Worm (Caenorhabditis elegans) whole organism, L4 larva: ENCODE data around the gene srd-50.

Source experiments
- D1046.2 ChIP-seq: fragments of 200-800 bp; sonication (Bioruptor generic); IDR thresholded peaks from 2 replicates; pipeline ENCODE4 v1.3.6; 2022; ENCODE audit warnings: missing genetic modification characterization, missing compliant biosample characterization
- F44E2.7 ChIP-seq: fragments of 200-800 bp; sonication (Bioruptor generic); IDR thresholded peaks from 2 replicates; pipeline ENCODE4 v2.1.2; 2022; ENCODE audit warnings: missing genetic modification characterization, missing compliant biosample characterization
- F49E8.2 ChIP-seq: sonication (generic microtip); optimal IDR thresholded peaks from 2 replicates; lab custom pipeline; 2016; ENCODE audit warnings: missing compliant biosample characterization, mild to moderate bottlenecking, missing genetic modification characterization, borderline replicate concordance
- T20F7.1 ChIP-seq: fragments of 200-800 bp; sonication (Bioruptor generic); optimal IDR thresholded peaks from 2 replicates; lab custom pipeline; 2018; ENCODE audit warnings: mild to moderate bottlenecking, missing genetic modification characterization, missing compliant biosample characterization
- T26A8.4 ChIP-seq: fragments of 200-800 bp; sonication (Bioruptor generic); IDR thresholded peaks from 2 replicates; pipeline ENCODE4 v1.3.6; 2022; ENCODE audit warnings: missing genetic modification characterization, missing compliant biosample characterization
- Y75B8A.6 ChIP-seq: fragments of 200-800 bp; sonication (Bioruptor generic); IDR thresholded peaks from 2 replicates; pipeline ENCODE4 v1.3.6; 2022; ENCODE audit warnings: missing genetic modification reagents, missing genetic modification characterization, missing compliant biosample characterization
- ZK337.2 ChIP-seq: fragments of 200-800 bp; sonication (Bioruptor generic); IDR thresholded peaks from 2 replicates; pipeline ENCODE4 v1.3.6; 2022; ENCODE audit warnings: missing genetic modification reagents, missing genetic modification characterization, missing compliant biosample characterization
- ZK546.5 ChIP-seq, 2 experiments: sonication (generic microtip); optimal IDR thresholded peaks; 2 replicates each; lab custom pipeline; 2017; ENCODE audit warnings: missing biosample characterization in 2 of 2, missing genetic modification characterization in 2 of 2
- aha-1 ChIP-seq: fragments of 150-350 bp; peaks from one replicate; lab custom pipeline; 2014; ENCODE audit warnings: missing biosample characterization, missing genetic modification characterization
- ceh-20 ChIP-seq: fragments of 200-800 bp; sonication (Bioruptor generic); IDR thresholded peaks from 2 replicates; pipeline ENCODE4 v1.3.6; 2022; ENCODE audit warnings: missing genetic modification reagents, missing genetic modification characterization, missing compliant biosample characterization
- ceh-32 ChIP-seq: sonication (generic microtip); optimal IDR thresholded peaks from 2 replicates; lab custom pipeline; 2016; ENCODE audit warnings: mild to moderate bottlenecking, missing genetic modification characterization, missing compliant biosample characterization; ENCODE audit not compliant: poor library complexity
- ceh-44 ChIP-seq: fragments of 200-800 bp; sonication (Bioruptor generic); IDR thresholded peaks from 2 replicates; pipeline ENCODE4 v1.3.6; 2022; ENCODE audit warnings: missing genetic modification reagents, missing genetic modification characterization, missing compliant biosample characterization
- ceh-82 ChIP-seq: sonication (generic microtip); optimal IDR thresholded peaks from 2 replicates; lab custom pipeline; 2017; ENCODE audit warnings: missing biosample characterization, missing genetic modification characterization
- daf-16 ChIP-seq, 3 experiments: sonication (generic microtip); optimal IDR thresholded peaks; 2 replicates each; lab custom pipeline; 2016 to 2017; ENCODE audit warnings: missing genetic modification characterization in 3 of 3, missing genetic modification reagents in 3 of 3, mild to moderate bottlenecking in 2 of 3, missing compliant biosample characterization in 2 of 3, missing biosample characterization in 1 of 3, moderate library complexity in 1 of 3
- dmd-8 ChIP-seq: fragments of 200-800 bp; sonication (Bioruptor generic); IDR thresholded peaks from 2 replicates; pipeline ENCODE4 v1.3.6; 2022; ENCODE audit warnings: missing genetic modification characterization, missing compliant biosample characterization
- dpl-1 ChIP-seq: fragments of 150-350 bp; optimal IDR thresholded peaks from 2 replicates; lab custom pipeline; 2014; ENCODE audit warnings: missing biosample characterization, missing genetic modification reagents, missing genetic modification characterization
- dve-1 ChIP-seq: sonication (generic microtip); optimal IDR thresholded peaks from 2 replicates; lab custom pipeline; 2017; ENCODE audit warnings: antibody characterized with exemption, mild to moderate bottlenecking, missing genetic modification characterization, missing compliant biosample characterization; ENCODE audit not compliant: insufficient read depth
- egl-43 ChIP-seq: fragments of 200-800 bp; sonication (Bioruptor generic); IDR thresholded peaks from 2 replicates; pipeline ENCODE4 v1.3.6; 2022; ENCODE audit warnings: missing genetic modification reagents, missing genetic modification characterization, missing compliant biosample characterization
- fos-1 ChIP-seq: fragments of 150-350 bp; optimal IDR thresholded peaks from 2 replicates; lab custom pipeline; 2014; ENCODE audit warnings: missing biosample characterization, missing genetic modification characterization
- hlh-30 ChIP-seq: sonication (generic microtip); optimal IDR thresholded peaks from 2 replicates; lab custom pipeline; 2017; ENCODE audit warnings: antibody characterized with exemption, mild to moderate bottlenecking, missing genetic modification characterization, missing compliant biosample characterization; ENCODE audit not compliant: insufficient read depth
- hmg-1.1 ChIP-seq: fragments of 200-800 bp; sonication (Bioruptor generic); IDR thresholded peaks from 2 replicates; pipeline ENCODE4 v1.3.6; 2022; ENCODE audit warnings: missing genetic modification reagents, missing genetic modification characterization, missing compliant biosample characterization
- lim-7 ChIP-seq: fragments of 200-800 bp; sonication (Bioruptor generic); IDR thresholded peaks from 2 replicates; pipeline ENCODE4 v1.3.6; 2022; ENCODE audit warnings: missing genetic modification characterization, missing compliant biosample characterization
- lin-1 ChIP-seq: fragments of 200-800 bp; sonication (Bioruptor generic); IDR thresholded peaks from 2 replicates; pipeline ENCODE4 v1.3.6; 2022; ENCODE audit warnings: missing genetic modification reagents, missing genetic modification characterization, missing compliant biosample characterization
- lin-38 ChIP-seq: fragments of 200-800 bp; sonication (Bioruptor generic); IDR thresholded peaks from 2 replicates; pipeline ENCODE4 v1.3.6; 2022; ENCODE audit warnings: missing genetic modification reagents, missing genetic modification characterization, missing compliant biosample characterization
- lin-39 ChIP-seq: fragments of 150-350 bp; optimal IDR thresholded peaks from 2 replicates; lab custom pipeline; 2014; ENCODE audit warnings: missing biosample characterization, missing genetic modification reagents, missing genetic modification characterization
- lir-3 ChIP-seq: sonication (generic microtip); optimal IDR thresholded peaks from 2 replicates; lab custom pipeline; 2016; ENCODE audit warnings: mild to moderate bottlenecking, missing genetic modification characterization, missing compliant biosample characterization
- madf-5 ChIP-seq, 2 experiments: fragments of 200-800 bp; sonication (Bioruptor generic); IDR thresholded peaks; 2 replicates each; pipeline ENCODE4 v1.3.6; 2022; ENCODE audit warnings: missing compliant biosample characterization in 2 of 2, missing genetic modification characterization in 2 of 2
- nhr-10 ChIP-seq: fragments of 150-350 bp; optimal IDR thresholded peaks from 2 replicates; lab custom pipeline; 2014; ENCODE audit warnings: missing biosample characterization, missing genetic modification characterization
- nhr-102 ChIP-seq: sonication (generic microtip); optimal IDR thresholded peaks from 2 replicates; lab custom pipeline; 2016; ENCODE audit warnings: mild to moderate bottlenecking, missing genetic modification characterization, moderate library complexity, missing compliant biosample characterization
- nhr-11 ChIP-seq: fragments of 150-350 bp; optimal IDR thresholded peaks from 2 replicates; lab custom pipeline; 2014; ENCODE audit warnings: missing biosample characterization, missing genetic modification characterization
- nhr-28 ChIP-seq: fragments of 150-350 bp; optimal IDR thresholded peaks from 2 replicates; lab custom pipeline; 2014; ENCODE audit warnings: missing biosample characterization, missing genetic modification characterization
- nhr-77 ChIP-seq: fragments of 150-350 bp; optimal IDR thresholded peaks from 2 replicates; lab custom pipeline; 2014; ENCODE audit warnings: missing biosample characterization, missing genetic modification characterization
- pqm-1 ChIP-seq: sonication (generic microtip); optimal IDR thresholded peaks from 2 replicates; lab custom pipeline; 2017; ENCODE audit warnings: missing biosample characterization, missing genetic modification characterization
- sdz-12 ChIP-seq: fragments of 200-800 bp; sonication (Bioruptor generic); optimal IDR thresholded peaks from 2 replicates; lab custom pipeline; 2018; ENCODE audit warnings: mild to moderate bottlenecking, missing genetic modification characterization, missing compliant biosample characterization
- skn-1 ChIP-seq: fragments of 150-350 bp; optimal IDR thresholded peaks from 2 replicates; lab custom pipeline; 2014; ENCODE audit warnings: missing biosample characterization, missing genetic modification characterization
- snpc-1.2 ChIP-seq: fragments of 200-800 bp; sonication (Bioruptor generic); IDR thresholded peaks from 2 replicates; pipeline ENCODE4 v1.3.6; 2022; ENCODE audit warnings: missing genetic modification reagents, missing genetic modification characterization, missing compliant biosample characterization
- snpc-4 ChIP-seq: fragments of 150-350 bp; optimal IDR thresholded peaks from 2 replicates; lab custom pipeline; 2014; ENCODE audit warnings: missing biosample characterization, missing genetic modification characterization
- spr-1 ChIP-seq: sonication (generic microtip); optimal IDR thresholded peaks from 2 replicates; lab custom pipeline; 2016; ENCODE audit warnings: mild to moderate bottlenecking, missing genetic modification characterization, missing compliant biosample characterization
- spr-3 ChIP-seq: fragments of 200-800 bp; sonication (Bioruptor generic); optimal IDR thresholded peaks from 2 replicates; lab custom pipeline; 2018; ENCODE audit warnings: mild to moderate bottlenecking, missing genetic modification characterization, missing compliant biosample characterization
- unc-130 ChIP-seq: sonication (generic microtip); optimal IDR thresholded peaks from 2 replicates; lab custom pipeline; 2016; ENCODE audit warnings: missing genetic modification reagents, missing genetic modification characterization, missing compliant biosample characterization
- vab-7 ChIP-seq: fragments of 200-800 bp; sonication (Bioruptor generic); IDR thresholded peaks from 2 replicates; pipeline ENCODE4 v1.3.6; 2022; ENCODE audit warnings: missing genetic modification reagents, missing genetic modification characterization, missing compliant biosample characterization
- zag-1 ChIP-seq: fragments of 150-350 bp; optimal IDR thresholded peaks from 2 replicates; lab custom pipeline; 2014; ENCODE audit warnings: missing biosample characterization, missing genetic modification characterization
- zfp-3 ChIP-seq: fragments of 200-800 bp; sonication (Bioruptor generic); conservative IDR thresholded peaks from 2 replicates; pipeline ENCODE4 v1.3.6; 2022; ENCODE audit warnings: missing genetic modification reagents, missing genetic modification characterization, missing compliant biosample characterization
- zip-11 ChIP-seq: fragments of 200-800 bp; sonication (Bioruptor generic); IDR thresholded peaks from 2 replicates; pipeline ENCODE4 v1.3.6; 2022; ENCODE audit warnings: missing genetic modification characterization, missing compliant biosample characterization
- ztf-11 ChIP-seq: fragments of 150-350 bp; optimal IDR thresholded peaks from 2 replicates; lab custom pipeline; 2014; ENCODE audit warnings: missing biosample characterization, missing genetic modification characterization

The srd-50 gene

DNA sequence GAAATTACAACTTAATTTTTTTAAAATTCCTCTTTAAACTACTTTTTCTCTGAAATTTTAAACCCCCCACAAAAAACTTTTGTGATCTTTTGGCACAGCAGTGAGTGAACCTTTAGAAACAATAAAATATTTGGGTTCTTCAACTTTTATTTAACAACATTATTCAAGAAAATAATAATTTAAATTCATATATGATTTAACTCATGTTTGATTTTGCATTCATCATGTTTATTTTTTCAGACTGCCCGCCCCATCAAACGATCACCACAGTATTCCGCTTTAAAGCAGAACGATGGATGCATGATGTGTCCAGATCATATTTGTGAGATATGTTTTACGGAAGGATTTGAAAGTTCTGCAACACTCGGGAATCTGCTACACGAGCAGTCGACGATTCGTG lies 35.2 kb downstream of the srd-50 start, which contains the start of gene set-8:
Gene set-8 (plus strand): TSS at position 301 of the 400 bp plus-strand sequence.
- no peak for TF ChIP-seq zip-11 (GFP tag; lab: Robert Waterston, UW)
- no peak for TF ChIP-seq F44E2.7 (GFP tag; lab: Robert Waterston, UW)
- TF ChIP-seq hmg-1.1 (GFP tag; lab: Robert Waterston, UW): no peak
- no peak for TF ChIP-seq nhr-77
- no peak for TF ChIP-seq spr-1 (tag; lab: Kevin White, UChicago)
- no peak for TF ChIP-seq zfp-3 (GFP tag; lab: Robert Waterston, UW)
- no peak for TF ChIP-seq nhr-11 (tag; lab: Kevin White, UChicago)
- TF ChIP-seq ceh-20: no peak
- TF ChIP-seq T20F7.1 (GFP tag; lab: Kevin White, UChicago): no peak
- TF ChIP-seq Y75B8A.6 (GFP tag; lab: Robert Waterston, UW): no peak
- TF ChIP-seq, all 104 proteins: peak for 0

DNA sequence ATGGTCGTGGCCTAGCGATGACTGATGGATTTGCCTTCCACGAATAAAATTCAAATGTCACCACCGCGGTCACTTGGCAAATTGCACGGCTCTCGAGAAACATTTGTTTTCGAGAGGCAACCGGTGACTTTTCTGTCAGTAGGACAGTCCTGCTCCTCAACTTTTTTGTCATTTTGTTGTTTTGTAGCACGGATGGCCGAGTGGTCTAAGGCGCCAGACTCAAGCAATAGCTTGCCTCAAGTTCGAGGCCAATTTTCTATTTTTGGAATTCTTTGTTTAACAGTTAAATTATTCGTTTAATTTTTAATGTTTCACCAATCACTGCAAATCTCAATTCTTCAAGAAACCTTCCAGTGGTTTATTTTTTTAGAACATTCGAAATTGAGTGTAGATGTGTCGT lies 37.3 kb downstream of the srd-50 start:
- TF ChIP-seq dve-1 (tag; lab: Kevin White, UChicago) (no peak), madf-5 (GFP tag; IDR thresholded peaks at IDR 0.05; lab: Robert Waterston, UW) (0 out of 4 replicates have a peak, but pooled peaks of 1 of the 2 experiments have one; percentile 28), spr-3 (GFP tag; lab: Kevin White, UChicago) (no peak), daf-16 (GFP tag; optimal IDR thresholded peaks at IDR 0.05; lab: Kevin White, UChicago) (no peak), daf-16 (tag; optimal IDR thresholded peaks at IDR 0.05; lab: Kevin White, UChicago) (peak; percentile 35), lin-38 (GFP tag; lab: Robert Waterston, UW) (peak; percentile 41; the same call in 1 of the 2 replicates), egl-43 (0 out of 2 replicates have a peak, but pooled peaks have one; percentile 37), aha-1 (tag; lab: Kevin White, UChicago) (peak; percentile 94), lim-7 (GFP tag; lab: Robert Waterston, UW) (peak; percentile 65)

DNA sequence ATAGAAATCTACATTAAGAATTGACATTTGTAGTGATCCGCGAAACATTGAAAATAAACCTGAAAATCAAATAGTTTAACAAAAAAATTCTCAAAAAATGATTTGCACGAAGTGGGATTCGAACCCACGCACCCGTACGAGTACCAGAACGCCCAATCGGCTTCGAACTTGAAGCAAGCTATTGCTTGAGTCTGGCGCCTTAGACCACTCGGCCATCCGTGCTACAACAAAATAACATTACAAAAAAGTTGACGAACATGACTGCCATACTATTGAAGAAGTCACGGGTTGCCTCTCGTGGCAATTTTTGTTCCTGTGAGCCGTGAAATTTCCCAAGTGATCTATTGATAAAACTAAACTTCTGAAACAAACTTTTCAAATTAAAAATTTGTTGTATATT lies 38.3 kb downstream of the srd-50 start:
- TF ChIP-seq zag-1 (no peak), lir-3 (tag; lab: Kevin White, UChicago) (no peak), nhr-102 (tag; lab: Kevin White, UChicago) (no peak), ZK546.5 (tag; optimal IDR thresholded peaks at IDR 0.05; lab: Kevin White, UChicago) (no peak), egl-43 (peak; percentile 72), nhr-10 (no peak), ztf-11 (no peak), lin-1 (no peak), lin-39 (tag; lab: Kevin White, UChicago) (no peak), ceh-44 (GFP tag; lab: Robert Waterston, UW) (no peak), dmd-8 (0 out of 2 replicates have a peak, but pooled peaks have one; percentile 15), daf-16 (GFP tag; optimal IDR thresholded peaks at IDR 0.05; lab: Kevin White, UChicago) (peak in 1 of 2 experiments; percentile 18), daf-16 (tag; optimal IDR thresholded peaks at IDR 0.05; lab: Kevin White, UChicago) (no peak), hmg-1.1 (GFP tag; lab: Robert Waterston, UW) (no peak), snpc-1.2 (GFP tag; lab: Robert Waterston, UW) (peak; percentile 80), lim-7 (GFP tag; lab: Robert Waterston, UW) (0 out of 2 replicates have a peak, but pooled peaks have one; percentile 46), snpc-4 (tag; lab: Kevin White, UChicago) (no peak), dpl-1 (GFP tag; lab: Kevin White, UChicago) (no peak), vab-7 (GFP tag; lab: Robert Waterston, UW) (peak; percentile 48; the same call in 1 of the 2 replicates), D1046.2 (0 out of 2 replicates have a peak, but pooled peaks have one; percentile 21), lin-38 (GFP tag; lab: Robert Waterston, UW) (peak; percentile 35), ceh-82 (tag; lab: Kevin White, UChicago) (no peak)

DNA sequence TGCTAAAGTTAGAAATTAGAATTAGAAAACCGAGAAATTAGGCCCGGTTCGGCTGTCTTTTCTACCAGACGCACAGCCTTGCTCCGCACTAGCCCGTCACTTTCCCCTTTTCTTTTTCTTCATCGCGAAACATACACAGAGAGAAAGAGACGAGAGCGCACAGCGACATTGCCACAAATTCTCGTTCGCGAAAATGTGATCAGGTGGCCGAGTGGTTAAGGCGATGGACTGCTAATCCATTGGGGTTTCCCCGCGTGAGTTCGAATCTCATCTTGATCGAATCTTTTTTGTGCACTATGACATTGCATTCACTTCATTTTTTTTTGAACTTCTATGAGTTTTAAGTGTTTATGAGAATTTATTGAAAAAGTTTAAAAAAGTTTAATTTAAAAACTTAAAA lies 39.2 kb downstream of the srd-50 start:
- no peak for TF ChIP-seq F44E2.7 (GFP tag; lab: Robert Waterston, UW)
- no peak for TF ChIP-seq nhr-28
- no peak for TF ChIP-seq skn-1 (tag; lab: Kevin White, UChicago)
- TF ChIP-seq ZK337.2 (GFP tag; lab: Robert Waterston, UW): peak; percentile 63
- peak; percentile 70 for TF ChIP-seq hlh-30 (tag; lab: Kevin White, UChicago)
- no peak for TF ChIP-seq ceh-32 (tag; lab: Kevin White, UChicago)
- TF ChIP-seq T26A8.4 (GFP tag; lab: Robert Waterston, UW): peak; percentile 74
- peak; percentile 0 to 37 for TF ChIP-seq daf-16 (GFP tag; optimal IDR thresholded peaks at IDR 0.05; lab: Kevin White, UChicago)
- TF ChIP-seq daf-16 (tag; optimal IDR thresholded peaks at IDR 0.05; lab: Kevin White, UChicago): peak; percentile 52
- no peak for TF ChIP-seq sdz-12 (GFP tag; lab: Kevin White, UChicago)
- TF ChIP-seq lin-38 (GFP tag; lab: Robert Waterston, UW): peak; percentile 56; the same call in 1 of the 2 replicates
- no peak for TF ChIP-seq unc-130 (GFP tag; lab: Kevin White, UChicago)
- TF ChIP-seq fos-1 (tag; lab: Kevin White, UChicago): no peak
- TF ChIP-seq vab-7 (GFP tag; lab: Robert Waterston, UW): peak; percentile 77
- no peak for TF ChIP-seq F49E8.2 (tag; lab: Kevin White, UChicago)
- no peak for TF ChIP-seq pqm-1 (tag; lab: Kevin White, UChicago)
